Fruit fly (Drosophila melanogaster) whole organism, adult: ENCODE measurements around the gene tal-AA.

ENCODE experiments used
- cnc ChIP-seq, 2 experiments: fragments of >200 bp; optimal IDR thresholded peaks; 2 replicates each; lab custom pipeline; 2017
- pad ChIP-seq: fragments of 200-800 bp; sonication (Bioruptor generic); optimal IDR thresholded peaks from 3 replicates; lab custom pipeline; 2017; ENCODE audit warnings: missing biosample characterization, missing genetic modification characterization, mild to moderate bottlenecking, moderate library complexity, missing genetic modification reagents

dm6 chr3R:13796071-13796470 lies 16.8 kb upstream of the tal-AA start:
- TF ChIP-seq pad (GFP tag; lab: Kevin White, UChicago): no peak
- no peak for TF ChIP-seq cnc (optimal IDR thresholded peaks at IDR 0.05; lab: Kevin White, UChicago)
